Worm (Caenorhabditis elegans) whole organism, young adult: Measurements from ENCODE around the gene ntl-9.

Experiments used
- B0019.2 ChIP-seq: fragments of 200-800 bp; sonication (Bioruptor generic); conservative IDR thresholded peaks from 2 replicates; pipeline ENCODE4 v1.3.6; 2022; ENCODE audit warnings: missing genetic modification reagents, missing genetic modification characterization, missing compliant biosample characterization
- B0035.1 ChIP-seq: sonication (generic microtip); optimal IDR thresholded peaks from 2 replicates; lab custom pipeline; 2016; ENCODE audit warnings: missing genetic modification characterization, mild to moderate bottlenecking, missing compliant biosample characterization, missing genotype, missing genetic modification reagents
- B0261.1 ChIP-seq: sonication (generic microtip); optimal IDR thresholded peaks from 2 replicates; lab custom pipeline; 2016; ENCODE audit warnings: mild to moderate bottlenecking, missing genetic modification characterization, moderate library complexity, missing compliant biosample characterization
- B0336.3 ChIP-seq: fragments of 200-800 bp; sonication (Bioruptor generic); IDR thresholded peaks from 2 replicates; pipeline ENCODE4 v1.3.6; 2022; ENCODE audit warnings: missing genetic modification characterization, missing compliant biosample characterization
- D2030.7 ChIP-seq: fragments of 200-800 bp; sonication (Bioruptor generic); IDR thresholded peaks from 2 replicates; pipeline ENCODE4 v1.3.6; 2022; ENCODE audit warnings: missing genetic modification reagents, missing genetic modification characterization, missing compliant biosample characterization
- F22D6.2 ChIP-seq: sonication (generic microtip); optimal IDR thresholded peaks from 2 replicates; lab custom pipeline; 2016; ENCODE audit warnings: mild to moderate bottlenecking, missing genetic modification characterization, missing compliant biosample characterization
- F39B2.1 ChIP-seq: fragments of 200-800 bp; sonication (Bioruptor generic); IDR thresholded peaks from 2 replicates; pipeline ENCODE4 v1.3.6; 2022; ENCODE audit warnings: missing genetic modification reagents, missing genetic modification characterization, missing compliant biosample characterization
- F52B5.7 ChIP-seq: sonication (generic microtip); optimal IDR thresholded peaks from 2 replicates; lab custom pipeline; 2016; ENCODE audit warnings: mild to moderate bottlenecking, missing genetic modification characterization, missing compliant biosample characterization
- F55B11.4 ChIP-seq: sonication (generic microtip); optimal IDR thresholded peaks from 2 replicates; lab custom pipeline; 2016; ENCODE audit warnings: missing compliant biosample characterization, missing genetic modification characterization, borderline replicate concordance; ENCODE audit not compliant: insufficient read depth
- F57C9.4 ChIP-seq: sonication (generic microtip); optimal IDR thresholded peaks from 2 replicates; lab custom pipeline; 2017; ENCODE audit warnings: mild to moderate bottlenecking, missing genetic modification characterization, missing compliant biosample characterization
- K12H6.12 ChIP-seq: fragments of 200-800 bp; sonication (Bioruptor generic); optimal IDR thresholded peaks from 2 replicates; lab custom pipeline; 2018; ENCODE audit warnings: mild to moderate bottlenecking, missing genetic modification characterization, missing compliant biosample characterization
- T07F8.4 ChIP-seq: sonication (generic microtip); optimal IDR thresholded peaks from 2 replicates; lab custom pipeline; 2016; ENCODE audit warnings: mild to moderate bottlenecking, missing genetic modification characterization, moderate library complexity, missing compliant biosample characterization
- Y53F4B.3 ChIP-seq: fragments of 200-800 bp; sonication (Bioruptor generic); IDR thresholded peaks from 2 replicates; pipeline ENCODE4 v1.3.6; 2022; ENCODE audit warnings: missing genetic modification reagents, missing genetic modification characterization, missing compliant biosample characterization
- Y67H2A.10 ChIP-seq: fragments of 200-800 bp; sonication (Bioruptor generic); conservative IDR thresholded peaks from 2 replicates; pipeline ENCODE4 v1.3.6; 2022; ENCODE audit warnings: missing genetic modification reagents, missing genetic modification characterization, missing compliant biosample characterization
- bed-2 ChIP-seq: fragments of 200-800 bp; sonication (Bioruptor generic); IDR thresholded peaks from 2 replicates; pipeline ENCODE4 v1.3.6; 2022; ENCODE audit warnings: missing genetic modification reagents, missing genetic modification characterization, missing compliant biosample characterization
- cebp-1 ChIP-seq, 2 experiments: fragments of 200-800 bp in 1 of 2; sonication (Bioruptor generic) in 1 of 2; sonication (generic microtip) in 1 of 2; IDR thresholded peaks in 1 of 2; optimal IDR thresholded peaks in 1 of 2; 2 replicates each; pipeline versions ENCODE4 v1.3.6 to Lab custom; 2017 to 2022; ENCODE audit warnings: missing compliant biosample characterization in 2 of 2, missing genetic modification characterization in 2 of 2, mild to moderate bottlenecking in 1 of 2, missing genetic modification reagents in 1 of 2, moderate library complexity in 1 of 2
- ceh-27 ChIP-seq: fragments of 200-800 bp; sonication (Bioruptor generic); optimal IDR thresholded peaks from 2 replicates; lab custom pipeline; 2018; ENCODE audit warnings: mild to moderate bottlenecking, missing genetic modification characterization, moderate library complexity, missing compliant biosample characterization
- ceh-40 ChIP-seq: fragments of 200-800 bp; sonication (Bioruptor generic); IDR thresholded peaks from 2 replicates; pipeline ENCODE4 v1.3.6; 2022; ENCODE audit warnings: missing genetic modification characterization, missing compliant biosample characterization
- ceh-58 ChIP-seq: fragments of 200-800 bp; sonication (Bioruptor generic); IDR thresholded peaks from 2 replicates; pipeline ENCODE4 v1.3.6; 2022; ENCODE audit warnings: missing genetic modification characterization, missing compliant biosample characterization
- die-1 ChIP-seq: sonication (generic microtip); optimal IDR thresholded peaks from 2 replicates; lab custom pipeline; 2016; ENCODE audit warnings: missing genotype, mild to moderate bottlenecking, missing genetic modification characterization, missing compliant biosample characterization
- egl-44 ChIP-seq: fragments of 200-800 bp; sonication (Bioruptor generic); IDR thresholded peaks from 2 replicates; pipeline ENCODE4 v1.3.6; 2022; ENCODE audit warnings: missing genetic modification reagents, missing genetic modification characterization, missing compliant biosample characterization
- ekl-4 ChIP-seq: fragments of 200-800 bp; sonication (Bioruptor generic); IDR thresholded peaks from 2 replicates; pipeline ENCODE4 v1.3.6; 2022; ENCODE audit warnings: missing genetic modification reagents, missing genetic modification characterization, missing compliant biosample characterization
- gei-17 ChIP-seq: fragments of 200-800 bp; sonication (Bioruptor generic); optimal IDR thresholded peaks from 2 replicates; lab custom pipeline; 2018; ENCODE audit warnings: mild to moderate bottlenecking, missing genetic modification characterization, missing compliant biosample characterization
- hmg-1.2 ChIP-seq: fragments of 200-800 bp; sonication (Bioruptor generic); IDR thresholded peaks from 2 replicates; pipeline ENCODE4 v1.3.6; 2022; ENCODE audit warnings: missing genetic modification reagents, missing genetic modification characterization, missing compliant biosample characterization
- hrde-1 ChIP-seq: sonication (generic microtip); optimal IDR thresholded peaks from 2 replicates; lab custom pipeline; 2016; ENCODE audit warnings: missing genetic modification characterization, mild to moderate bottlenecking, missing compliant biosample characterization, moderate library complexity, missing genotype, missing genetic modification reagents, borderline replicate concordance
- hsf-1 ChIP-seq: fragments of 200-800 bp; sonication (Bioruptor generic); IDR thresholded peaks from 2 replicates; pipeline ENCODE4 v1.3.6; 2022; ENCODE audit warnings: missing genetic modification reagents, missing genetic modification characterization, missing compliant biosample characterization
- let-607 ChIP-seq, 2 experiments: fragments of 200-800 bp in 1 of 2; sonication (Bioruptor generic) in 1 of 2; sonication (generic microtip) in 1 of 2; optimal IDR thresholded peaks; 2 replicates each; lab custom pipeline; 2016 to 2018; ENCODE audit warnings: mild to moderate bottlenecking in 2 of 2, missing compliant biosample characterization in 2 of 2, missing genetic modification characterization in 2 of 2, moderate library complexity in 2 of 2, missing genotype in 1 of 2
- lin-35 ChIP-seq, 3 experiments: fragments of 150-350 bp in 2 of 3; sonication (generic microtip) in 1 of 3; optimal IDR thresholded peaks; 2 replicates each; lab custom pipeline; 2014 to 2018; ENCODE audit warnings: missing biosample characterization in 3 of 3, missing genetic modification characterization in 3 of 3, missing genetic modification reagents in 3 of 3
- lsl-1 ChIP-seq: fragments of 200-800 bp; sonication (Bioruptor generic); optimal IDR thresholded peaks from 2 replicates; lab custom pipeline; 2018; ENCODE audit warnings: mild to moderate bottlenecking, missing genetic modification characterization, moderate library complexity, missing compliant biosample characterization
- madf-6 ChIP-seq: fragments of 200-800 bp; sonication (Bioruptor generic); IDR thresholded peaks from 2 replicates; pipeline ENCODE4 v1.3.6; 2022; ENCODE audit warnings: missing genetic modification reagents, missing genetic modification characterization, missing compliant biosample characterization
- madf-8 ChIP-seq: fragments of 200-800 bp; sonication (Bioruptor generic); conservative IDR thresholded peaks from 2 replicates; pipeline ENCODE4 v1.3.6; 2022; ENCODE audit warnings: missing genetic modification reagents, missing genetic modification characterization, missing compliant biosample characterization
- nfya-1 ChIP-seq: sonication (generic microtip); optimal IDR thresholded peaks from 2 replicates; lab custom pipeline; 2017; ENCODE audit warnings: antibody characterized with exemption, missing compliant biosample characterization, missing genetic modification characterization, borderline replicate concordance; ENCODE audit not compliant: insufficient read depth
- nhr-27 ChIP-seq: fragments of 200-800 bp; sonication (Bioruptor generic); optimal IDR thresholded peaks from 2 replicates; lab custom pipeline; 2018; ENCODE audit warnings: mild to moderate bottlenecking, missing genetic modification characterization, moderate library complexity, missing compliant biosample characterization
- nhr-90 ChIP-seq: sonication (generic microtip); optimal IDR thresholded peaks from 2 replicates; lab custom pipeline; 2016; ENCODE audit warnings: missing genotype, mild to moderate bottlenecking, missing genetic modification characterization, missing compliant biosample characterization
- pha-4 ChIP-seq: fragments of 150-350 bp; sonication (generic microtip); optimal IDR thresholded peaks from 2 replicates; lab custom pipeline; 2014; ENCODE audit warnings: missing biosample characterization, missing genetic modification reagents, missing genetic modification characterization
- repo-1 ChIP-seq: sonication (generic microtip); optimal IDR thresholded peaks from 2 replicates; lab custom pipeline; 2017; ENCODE audit warnings: mild to moderate bottlenecking, missing genetic modification characterization, missing compliant biosample characterization
- rpc-1 ChIP-seq, 2 experiments: fragments of 150-350 bp in 1 of 2; sonication (generic microtip) in 1 of 2; optimal IDR thresholded peaks; 2 replicates each; lab custom pipeline; 2014 to 2018; ENCODE audit warnings: missing biosample characterization in 1 of 2, missing genetic modification characterization in 1 of 2, missing genetic modification reagents in 1 of 2, missing genotype in 1 of 2
- snpc-1.3 ChIP-seq: sonication (generic microtip); optimal IDR thresholded peaks from 2 replicates; lab custom pipeline; 2017; ENCODE audit warnings: missing genetic modification characterization, mild to moderate bottlenecking, missing compliant biosample characterization, antibody characterized with exemption, moderate library complexity, missing genotype, missing genetic modification reagents; ENCODE audit not compliant: insufficient read depth
- tbp1 ChIP-seq: fragments of 200-800 bp; sonication (Bioruptor generic); optimal IDR thresholded peaks from 2 replicates; lab custom pipeline; 2018; ENCODE audit warnings: mild to moderate bottlenecking, missing genetic modification characterization, missing compliant biosample characterization
- tlf-1 ChIP-seq: fragments of 200-800 bp; sonication (Bioruptor generic); optimal IDR thresholded peaks from 2 replicates; lab custom pipeline; 2018; ENCODE audit warnings: mild to moderate bottlenecking, missing genetic modification characterization, missing compliant biosample characterization
- unc-130 ChIP-seq: sonication (generic microtip); optimal IDR thresholded peaks from 2 replicates; lab custom pipeline; 2016; ENCODE audit warnings: missing genetic modification reagents, missing genetic modification characterization, missing compliant biosample characterization
- ztf-26 ChIP-seq: sonication (generic microtip); optimal IDR thresholded peaks from 2 replicates; lab custom pipeline; 2017; ENCODE audit warnings: missing genetic modification characterization, missing compliant biosample characterization
- ztf-28 ChIP-seq: fragments of 200-800 bp; sonication (Bioruptor generic); IDR thresholded peaks from 2 replicates; pipeline ENCODE4 v1.3.6; 2022; ENCODE audit warnings: missing genetic modification reagents, missing genetic modification characterization, missing compliant biosample characterization

Gene ntl-9

ce11 chrIII:4917960-4918712, 26.2 kb upstream of the ntl-9 start, which contains the start of gene rpb-8 (continued):
- peak; percentile 8; the same call in 1 of the 2 replicates for TF ChIP-seq hmg-1.2
- peak; percentile 71; the same call in 1 of the 2 replicates for TF ChIP-seq ztf-28 (GFP tag; lab: Robert Waterston, UW)
- TF ChIP-seq hsf-1 (GFP tag; lab: Robert Waterston, UW), result no peak
- 0 out of 2 replicates have a peak, but pooled peaks have one; percentile 17 for TF ChIP-seq D2030.7 (GFP tag; lab: Robert Waterston, UW)
- TF ChIP-seq F57C9.4 (tag; lab: Kevin White, UChicago), result no peak
- no peak for TF ChIP-seq rpc-1 (optimal IDR thresholded peaks at IDR 0.05; lab: Kevin White, UChicago)
- no peak for TF ChIP-seq rpc-1 (tag; optimal IDR thresholded peaks at IDR 0.05; lab: Kevin White, UChicago)
- TF ChIP-seq T07F8.4 (tag; lab: Kevin White, UChicago), result no peak
- no peak for TF ChIP-seq F52B5.7
- no peak for TF ChIP-seq B0261.1
- peak in 1 of 3 experiments; percentile 72 for TF ChIP-seq lin-35 (GFP tag; optimal IDR thresholded peaks at IDR 0.05; lab: Kevin White, UChicago)
- TF ChIP-seq pha-4 (tag; lab: Kevin White, UChicago), result no peak
- TF ChIP-seq madf-6 (GFP tag; lab: Robert Waterston, UW), result peak; percentile 65; the same call in 1 of the 2 replicates
- TF ChIP-seq ceh-40 (GFP tag; lab: Robert Waterston, UW), result no peak
- TF ChIP-seq ekl-4, result no peak
- TF ChIP-seq lsl-1 (GFP tag; lab: Kevin White, UChicago), result peak; percentile 13
- TF ChIP-seq gei-17 (GFP tag; lab: Kevin White, UChicago), result no peak
- TF ChIP-seq K12H6.12 (tag; lab: Kevin White, UChicago), result no peak
- TF ChIP-seq cebp-1 (GFP tag; IDR thresholded peaks at IDR 0.05; lab: Robert Waterston, UW), result no peak
- TF ChIP-seq cebp-1 (tag; optimal IDR thresholded peaks at IDR 0.05; lab: Kevin White, UChicago), result peak; percentile 80
- no peak for TF ChIP-seq tlf-1 (GFP tag; lab: Kevin White, UChicago)
- TF ChIP-seq repo-1 (tag; lab: Kevin White, UChicago), result no peak
- TF ChIP-seq hrde-1 (tag; lab: Kevin White, UChicago), result no peak
- TF ChIP-seq unc-130, result no peak
- no peak for TF ChIP-seq ztf-26 (tag; lab: Kevin White, UChicago)
- TF ChIP-seq ceh-27 (GFP tag; lab: Kevin White, UChicago), result no peak
- TF ChIP-seq F39B2.1 (GFP tag; lab: Robert Waterston, UW), result no peak
- no peak for TF ChIP-seq tbp1 (GFP tag; lab: Kevin White, UChicago)
- no peak for TF ChIP-seq die-1 (tag; lab: Kevin White, UChicago)
- TF ChIP-seq nhr-90 (tag; lab: Kevin White, UChicago), result no peak
- no peak for TF ChIP-seq nhr-27 (tag; lab: Kevin White, UChicago)
- TF ChIP-seq egl-44 (GFP tag; lab: Robert Waterston, UW), result no peak

ce11 chrIII:4918906-4919305, 25.4 kb upstream of the ntl-9 start:
- TF ChIP-seq B0035.1, result no peak
- TF ChIP-seq Y53F4B.3, result no peak
- TF ChIP-seq F55B11.4 (tag; lab: Kevin White, UChicago), result no peak
- TF ChIP-seq ceh-27 (GFP tag; lab: Kevin White, UChicago), result no peak
- TF ChIP-seq ceh-58 (GFP tag; lab: Robert Waterston, UW), result no peak
- TF ChIP-seq B0019.2 (GFP tag; lab: Robert Waterston, UW), result no peak
- no peak for TF ChIP-seq let-607 (tag; optimal IDR thresholded peaks at IDR 0.05; lab: Kevin White, UChicago)
- no peak for TF ChIP-seq Y67H2A.10 (GFP tag; lab: Robert Waterston, UW)
- no peak for TF ChIP-seq madf-8
- no peak for TF ChIP-seq snpc-1.3 (tag; lab: Kevin White, UChicago)
- TF ChIP-seq F22D6.2 (tag; lab: Kevin White, UChicago), result no peak
- no peak for TF ChIP-seq bed-2
- no peak for TF ChIP-seq B0336.3 (GFP tag; lab: Robert Waterston, UW)
- no peak for TF ChIP-seq nfya-1 (tag; lab: Kevin White, UChicago)
